Fruit fly (Drosophila melanogaster): ENCODE data around the gene dia.

dia gene

dm6 chr2L:20735121-20735855, 22.7 kb upstream of the dia start:
- TF ChIP-seq pan (optimal IDR thresholded peaks at IDR 0.05) (no peak), EcR (GFP tag; optimal IDR thresholded peaks at IDR 0.05) (no peak)

DNA sequence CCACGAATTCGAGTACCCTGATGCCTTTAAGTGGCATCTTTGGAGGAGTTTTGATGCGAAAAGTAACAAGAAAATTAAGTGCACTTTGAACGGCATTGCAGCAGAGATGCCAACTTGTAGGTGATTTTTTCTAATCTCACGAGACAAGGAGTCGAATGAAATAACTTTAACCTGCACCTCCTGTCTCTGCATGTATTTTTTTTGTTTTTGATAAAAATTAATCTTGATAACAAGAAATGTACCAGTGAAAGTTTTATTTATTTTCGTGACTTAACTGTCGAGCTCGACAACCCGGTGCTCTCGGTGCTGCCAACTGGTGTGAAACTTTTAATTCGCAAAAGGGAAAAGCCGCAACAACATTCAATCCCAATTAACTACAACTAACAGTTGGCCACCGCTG, 5.8 kb upstream of the dia start, which contains the start of the genes Amacr and Ns4:
Gene Amacr (minus strand): TSS at position 182 of the 400 bp plus-strand sequence.
Gene Ns4 (plus strand): TSS at position 317 of the 400 bp plus-strand sequence.
- no peak for TF ChIP-seq EcR (GFP tag; optimal IDR thresholded peaks at IDR 0.05)
- no peak for TF ChIP-seq pan (optimal IDR thresholded peaks at IDR 0.05)
- no peak for TF ChIP-seq Dll (optimal IDR thresholded peaks at IDR 0.05)
- no peak for TF ChIP-seq CG8478 (optimal IDR thresholded peaks at IDR 0.05)
- TF ChIP-seq psq (optimal IDR thresholded peaks at IDR 0.05) = no peak
- TF ChIP-seq usp (GFP tag; optimal IDR thresholded peaks at IDR 0.05) = no peak

DNA sequence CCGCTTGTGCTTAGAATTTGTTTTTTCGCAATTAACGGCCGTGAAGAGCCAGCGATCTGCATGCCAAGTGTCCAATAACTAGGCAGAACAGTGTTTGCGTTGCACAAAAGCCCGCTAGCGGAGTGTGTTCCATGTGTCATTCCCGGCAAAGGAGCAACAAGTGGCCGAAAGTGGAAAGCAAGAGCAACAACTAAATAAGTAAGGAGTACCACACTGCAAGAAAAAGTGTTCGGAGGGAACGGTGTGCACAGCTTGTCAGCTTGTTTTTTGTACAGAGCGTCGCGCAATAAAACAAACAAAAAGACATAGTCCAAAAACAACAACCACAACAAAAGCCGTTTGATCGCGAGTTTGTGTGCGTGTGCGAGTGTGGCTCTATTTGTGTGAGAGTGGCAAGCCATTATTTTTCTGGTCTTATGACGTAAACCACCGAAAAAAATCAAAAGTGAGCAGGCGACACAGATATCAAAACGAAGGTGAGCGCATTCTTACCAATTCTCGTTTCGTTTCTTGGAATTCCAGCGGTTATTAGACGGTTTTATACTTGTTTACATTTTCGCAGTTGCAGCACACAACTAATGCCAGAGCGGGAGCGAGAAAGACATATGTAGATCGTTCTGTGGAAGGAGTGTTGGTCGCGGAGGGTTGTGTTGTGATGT, 373 bp downstream of the dia start:
- no peak for TF ChIP-seq pan (optimal IDR thresholded peaks at IDR 0.05)
- TF ChIP-seq EcR (GFP tag; optimal IDR thresholded peaks at IDR 0.05) = no peak
- TF ChIP-seq Dll (optimal IDR thresholded peaks at IDR 0.05) = no peak
- no peak for TF ChIP-seq CG8478 (optimal IDR thresholded peaks at IDR 0.05)
- no peak for TF ChIP-seq usp (GFP tag; optimal IDR thresholded peaks at IDR 0.05)
- TF ChIP-seq psq (optimal IDR thresholded peaks at IDR 0.05) = no peak

DNA sequence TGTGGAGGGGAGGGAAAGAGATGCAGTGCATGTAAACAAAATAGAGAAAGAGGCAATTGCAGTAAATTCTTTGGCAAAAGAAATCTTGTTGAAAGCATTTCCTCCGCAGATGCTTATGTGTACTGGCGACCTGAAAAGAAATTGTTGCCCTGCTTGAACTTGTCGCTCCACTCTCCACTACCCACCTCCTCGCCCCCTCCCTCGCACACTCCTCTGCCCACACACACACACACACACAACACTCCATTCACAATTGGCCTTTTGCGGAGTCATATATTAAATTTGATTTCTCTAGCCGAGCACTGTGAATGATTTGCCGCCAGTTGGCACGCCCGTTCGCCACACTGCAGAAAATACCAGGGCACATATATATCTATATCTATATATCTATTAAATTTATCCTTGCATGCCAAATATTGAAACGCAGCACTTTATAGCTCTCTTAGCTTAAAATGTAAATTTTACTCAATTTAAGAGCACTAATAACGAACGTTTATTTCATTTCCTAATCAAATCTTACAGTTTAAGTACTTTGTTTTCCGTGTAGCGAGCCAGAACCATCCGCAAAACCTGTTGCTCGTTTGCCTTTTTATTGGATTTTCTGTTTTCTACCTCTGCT, 1.0 kb downstream of the dia start:
- no peak for TF ChIP-seq EcR (GFP tag; optimal IDR thresholded peaks at IDR 0.05)
- TF ChIP-seq Dll (optimal IDR thresholded peaks at IDR 0.05) = no peak
- TF ChIP-seq pan (optimal IDR thresholded peaks at IDR 0.05) = no peak
- no peak for TF ChIP-seq psq (optimal IDR thresholded peaks at IDR 0.05)
- TF ChIP-seq CG8478 (optimal IDR thresholded peaks at IDR 0.05) = no peak
- no peak for TF ChIP-seq usp (GFP tag; optimal IDR thresholded peaks at IDR 0.05)

DNA sequence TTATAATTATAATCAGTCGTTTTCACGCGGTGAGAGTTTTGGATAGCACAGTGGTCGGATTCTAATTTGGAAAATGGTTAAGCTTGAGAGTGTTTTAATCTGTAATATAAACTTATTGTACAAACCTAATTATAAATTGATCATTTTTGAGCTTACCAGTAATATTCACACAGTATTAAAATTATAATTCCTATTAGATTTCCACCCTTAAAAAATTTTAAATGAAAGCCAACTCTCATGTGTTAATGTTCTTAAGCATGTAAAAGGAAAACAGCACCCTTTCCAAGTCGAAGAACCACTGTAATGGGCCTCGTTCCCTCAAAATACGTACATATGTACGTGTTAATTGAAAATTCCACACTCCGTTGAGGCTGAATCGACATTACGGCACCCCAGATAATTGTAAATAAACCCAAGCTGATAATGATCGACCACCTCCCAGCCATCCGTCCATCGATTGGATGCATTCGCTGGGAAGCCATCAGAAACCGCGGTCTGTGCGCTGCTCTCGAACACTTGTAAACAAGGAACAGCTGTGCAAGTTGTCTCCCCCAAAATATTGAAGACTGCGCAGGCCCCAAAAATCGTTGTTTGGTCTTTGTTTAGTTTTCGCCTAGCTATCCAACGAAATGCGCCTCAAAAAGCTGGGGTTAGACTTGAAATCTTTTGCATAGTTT, 2.0 kb downstream of the dia start:
- no peak for TF ChIP-seq EcR (GFP tag; optimal IDR thresholded peaks at IDR 0.05)
- TF ChIP-seq psq (optimal IDR thresholded peaks at IDR 0.05) = no peak
- TF ChIP-seq usp (GFP tag; optimal IDR thresholded peaks at IDR 0.05) = no peak
- TF ChIP-seq CG8478 (optimal IDR thresholded peaks at IDR 0.05) = no peak
- no peak for TF ChIP-seq pan (optimal IDR thresholded peaks at IDR 0.05)
- no peak for TF ChIP-seq Dll (optimal IDR thresholded peaks at IDR 0.05)

DNA sequence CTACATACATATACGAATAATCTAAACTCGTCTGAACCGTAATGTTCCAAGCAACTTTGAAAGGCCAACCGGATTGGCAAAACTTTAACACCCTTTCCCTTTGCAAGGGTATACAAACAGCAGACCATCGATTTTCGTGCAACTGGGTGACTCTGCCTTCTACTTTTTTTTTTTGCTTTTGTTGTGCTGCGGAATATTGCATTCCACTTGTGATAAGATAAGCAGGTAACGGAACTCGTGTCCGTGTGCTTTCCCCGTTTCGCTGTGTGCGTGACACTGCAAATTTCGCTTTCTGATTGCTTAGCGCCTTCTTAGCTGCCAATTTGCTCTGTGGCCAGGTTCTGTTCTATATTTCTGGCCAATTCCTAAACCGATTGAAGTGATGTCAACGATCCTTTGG, 3.0 kb downstream of the dia start:
- TF ChIP-seq CG8478 (optimal IDR thresholded peaks at IDR 0.05) = no peak
- no peak for TF ChIP-seq psq (optimal IDR thresholded peaks at IDR 0.05)

dm6 chr2L:20761951-20762538, 4.1 kb downstream of the dia start:
- TF ChIP-seq Dll (optimal IDR thresholded peaks at IDR 0.05) (no peak), CG8478 (optimal IDR thresholded peaks at IDR 0.05) (no peak), EcR (GFP tag; optimal IDR thresholded peaks at IDR 0.05) (no peak), usp (GFP tag; optimal IDR thresholded peaks at IDR 0.05) (no peak), psq (optimal IDR thresholded peaks at IDR 0.05) (no peak)

dm6 chr2L:20764663-20765062, 6.7 kb downstream of the dia start:
- no peak for TF ChIP-seq CG8478 (optimal IDR thresholded peaks at IDR 0.05)
- TF ChIP-seq Dll (optimal IDR thresholded peaks at IDR 0.05) = no peak
- TF ChIP-seq psq (optimal IDR thresholded peaks at IDR 0.05) = no peak
- TF ChIP-seq pan (optimal IDR thresholded peaks at IDR 0.05) = no peak
- TF ChIP-seq usp (GFP tag; optimal IDR thresholded peaks at IDR 0.05) = no peak
- no peak for TF ChIP-seq EcR (GFP tag; optimal IDR thresholded peaks at IDR 0.05)

- TF ChIP-seq pan (optimal IDR thresholded peaks at IDR 0.05) (no peak), CG8478 (optimal IDR thresholded peaks at IDR 0.05) (no peak), Dll (optimal IDR thresholded peaks at IDR 0.05) (no peak), psq (optimal IDR thresholded peaks at IDR 0.05) (no peak), usp (GFP tag; optimal IDR thresholded peaks at IDR 0.05) (no peak), EcR (GFP tag; optimal IDR thresholded peaks at IDR 0.05) (no peak)
These were observed 10.7 kb downstream of the dia start for dm6 chr2L:20768568-20769071.

- no peak for TF ChIP-seq usp (GFP tag; optimal IDR thresholded peaks at IDR 0.05)
- TF ChIP-seq EcR (GFP tag; optimal IDR thresholded peaks at IDR 0.05) = no peak
- TF ChIP-seq psq (optimal IDR thresholded peaks at IDR 0.05) = no peak
- TF ChIP-seq pan (optimal IDR thresholded peaks at IDR 0.05) = no peak
- peak; percentile 30 for TF ChIP-seq Dll (optimal IDR thresholded peaks at IDR 0.05)
- TF ChIP-seq CG8478 (optimal IDR thresholded peaks at IDR 0.05) = peak; percentile 97
These were observed 12.4 kb downstream of the dia start, which contains the start of gene cad for dm6 chr2L:20770242-20770769. Gene cad, plus strand, starts transcription at chr2L:20770731.

- TF ChIP-seq pan (optimal IDR thresholded peaks at IDR 0.05) (no peak), CG8478 (optimal IDR thresholded peaks at IDR 0.05) (no peak), psq (optimal IDR thresholded peaks at IDR 0.05) (no peak), usp (GFP tag; optimal IDR thresholded peaks at IDR 0.05) (no peak), Dll (optimal IDR thresholded peaks at IDR 0.05) (no peak), EcR (GFP tag; optimal IDR thresholded peaks at IDR 0.05) (no peak)
These were observed 15.6 kb downstream of the dia start for dm6 chr2L:20773453-20774054.

Data from whole organism.